Worm (Caenorhabditis elegans) whole organism, L2 larva: ENCODE results near the gene Y46G5A.34.

Source experiments
- crh-2 ChIP-seq: sonication (generic microtip); optimal IDR thresholded peaks from 2 replicates; lab custom pipeline; 2017; ENCODE audit warnings: missing biosample characterization, missing genetic modification characterization
- elt-3 ChIP-seq: sonication (generic microtip); optimal IDR thresholded peaks from 2 replicates; lab custom pipeline; 2017; ENCODE audit warnings: missing biosample characterization, missing genetic modification characterization
- lin-11 ChIP-seq: fragments of 150-350 bp; sonication (generic microtip); optimal IDR thresholded peaks from 2 replicates; lab custom pipeline; 2014; ENCODE audit warnings: missing biosample characterization, missing genetic modification characterization, inconsistent platforms, mixed read lengths
- lin-39 ChIP-seq: fragments of 150-350 bp; optimal IDR thresholded peaks from 2 replicates; lab custom pipeline; 2014; ENCODE audit warnings: missing biosample characterization, missing genetic modification reagents, missing genetic modification characterization
- nhr-23 ChIP-seq: fragments of 150-350 bp; optimal IDR thresholded peaks from 2 replicates; lab custom pipeline; 2014; ENCODE audit warnings: missing biosample characterization, missing genetic modification reagents, missing genetic modification characterization
- nhr-237 ChIP-seq: fragments of 150-350 bp; optimal IDR thresholded peaks from 2 replicates; lab custom pipeline; 2014; ENCODE audit warnings: missing biosample characterization, missing genetic modification characterization
- unc-39 ChIP-seq: fragments of 150-350 bp; optimal IDR thresholded peaks from 2 replicates; lab custom pipeline; 2014; ENCODE audit warnings: missing biosample characterization, missing genetic modification characterization

ce11 chrII:12767258-12767824 lies 9.1 kb upstream of the Y46G5A.34 start:
- TF ChIP-seq elt-3 (tag; lab: Kevin White, UChicago) (no peak), lin-11 (no peak), nhr-237 (tag; lab: Kevin White, UChicago) (no peak), nhr-23 (tag; lab: Kevin White, UChicago) (no peak), unc-39 (no peak), crh-2 (tag; lab: Kevin White, UChicago) (no peak), lin-39 (no peak)
